Fruit fly (Drosophila melanogaster): ENCODE data around the gene CG14411.
A peak's percentile ranks its signal among the peaks of the same experiment; 100 is the strongest.

Gene CG14411

DNA sequence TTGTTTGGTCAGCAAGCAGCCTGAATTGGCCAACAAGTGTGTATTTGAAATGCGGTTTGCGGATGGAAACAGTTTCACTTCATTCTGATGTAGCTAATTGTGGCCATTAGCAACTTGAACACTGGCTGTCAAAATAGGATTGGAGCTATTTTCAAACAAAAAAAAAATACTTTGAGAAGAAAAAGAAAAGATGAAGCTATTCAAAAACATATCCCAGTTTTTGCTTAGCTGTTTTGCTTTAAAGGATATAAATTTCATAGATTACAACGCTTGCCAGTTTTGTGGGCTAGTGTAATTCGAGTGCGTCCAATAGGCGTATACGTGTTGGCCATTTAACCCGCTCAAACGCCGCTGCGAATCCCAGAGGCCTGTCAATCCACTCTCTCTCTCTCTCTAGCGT, 20.2 kb upstream of the CG14411 start (continued):
- TF ChIP-seq CG8281 (tag; optimal IDR thresholded peaks at IDR 0.05) (no peak), CG17328 (GFP tag; IDR thresholded peaks at IDR 0.05) (0 out of 2 replicates have a peak, but pooled peaks have one; percentile 19), crc (GFP tag; optimal IDR thresholded peaks at IDR 0.05) (no peak), tio (GFP tag; optimal IDR thresholded peaks at IDR 0.05) (peak; percentile 12), CG6689 (GFP tag; IDR thresholded peaks at IDR 0.05) (no peak), ase (GFP tag; IDR thresholded peaks at IDR 0.05) (no peak), lmd (GFP tag; IDR thresholded peaks at IDR 0.05) (peak; percentile 13; the same call in 1 of the 2 replicates), gem (tag; optimal IDR thresholded peaks at IDR 0.05) (peak; percentile 18), CG8388 (GFP tag; optimal IDR thresholded peaks at IDR 0.05) (no peak), row (GFP tag; IDR thresholded peaks at IDR 0.05) (peak; percentile 50; the same call in 2 of the 3 replicates), dysf (GFP tag; IDR thresholded peaks at IDR 0.05) (peak; percentile 27; the same call in 1 of the 3 replicates)

DNA sequence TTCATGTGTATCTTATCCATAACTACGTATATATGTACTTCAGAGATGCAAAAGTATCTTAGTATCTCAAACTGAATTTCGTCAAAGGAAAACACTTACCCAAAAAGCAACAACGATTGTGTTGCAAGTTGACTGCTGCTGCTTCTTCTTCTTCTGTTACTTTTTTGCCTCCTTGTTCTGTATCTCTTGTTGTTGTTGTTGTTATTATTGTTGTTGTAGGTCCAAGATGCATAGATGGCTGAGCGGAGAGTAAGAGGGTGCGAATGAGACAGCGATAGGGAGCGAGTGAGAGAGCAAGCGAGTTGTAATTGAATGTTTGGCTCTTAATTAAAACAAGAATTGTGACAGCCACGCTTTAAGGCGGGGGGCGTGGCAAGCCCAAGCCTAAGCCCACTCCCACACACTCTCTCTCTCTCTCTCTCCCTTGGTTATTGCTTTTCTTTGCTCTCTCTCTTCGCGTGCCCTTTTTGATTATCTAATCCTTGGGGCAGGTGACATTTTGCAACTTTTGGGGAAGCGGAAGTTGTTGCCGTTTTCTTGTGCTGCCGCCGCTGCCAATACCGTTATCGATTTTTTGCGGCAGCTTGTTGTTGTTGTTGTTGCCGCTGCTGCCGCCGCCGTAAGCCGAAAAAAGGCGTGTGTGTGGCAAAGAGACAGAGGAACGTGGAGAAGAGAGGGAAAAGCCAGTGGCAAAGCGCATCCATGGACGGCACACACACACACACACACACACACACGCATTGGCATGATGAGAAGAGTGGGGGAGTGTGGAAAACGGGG, 7.6 kb upstream of the CG14411 start:
- TF ChIP-seq CG3065 (GFP tag; optimal IDR thresholded peaks at IDR 0.05) (peak; percentile 48), CkIIα-i1 (GFP tag; IDR thresholded peaks at IDR 0.05) (no peak), Trl (optimal IDR thresholded peaks at IDR 0.05) (peak; percentile 35 to 44), Trl (GFP tag; optimal IDR thresholded peaks at IDR 0.05) (no peak), Awh (GFP tag; IDR thresholded peaks at IDR 0.05) (0 out of 2 replicates have a peak, but pooled peaks have one; percentile 23), Bteb2 (GFP tag; optimal IDR thresholded peaks at IDR 0.05) (no peak), Med (GFP tag) (peak; percentile 51), CG1832 (GFP tag; optimal IDR thresholded peaks at IDR 0.05) (peak; percentile 42), onecut (GFP tag; IDR thresholded peaks at IDR 0.05) (peak; percentile 94), Pdp1 (GFP tag; optimal IDR thresholded peaks at IDR 0.05) (peak in 1 of 2 experiments; percentile 32), CG17385 (GFP tag; optimal IDR thresholded peaks at IDR 0.05) (peak; percentile 35), cg (GFP tag; optimal IDR thresholded peaks at IDR 0.05) (peak; percentile 38), Asciz (GFP tag; optimal IDR thresholded peaks at IDR 0.05) (no peak), CG4360 (GFP tag; IDR thresholded peaks at IDR 0.05) (peak; percentile 94), CG18599 (GFP tag; optimal IDR thresholded peaks at IDR 0.05) (no peak), Ets65A (GFP tag) (peak; percentile 54), so (GFP tag; IDR thresholded peaks at IDR 0.05) (0 out of 3 replicates have a peak, but pooled peaks have one; percentile 7)

DNA sequence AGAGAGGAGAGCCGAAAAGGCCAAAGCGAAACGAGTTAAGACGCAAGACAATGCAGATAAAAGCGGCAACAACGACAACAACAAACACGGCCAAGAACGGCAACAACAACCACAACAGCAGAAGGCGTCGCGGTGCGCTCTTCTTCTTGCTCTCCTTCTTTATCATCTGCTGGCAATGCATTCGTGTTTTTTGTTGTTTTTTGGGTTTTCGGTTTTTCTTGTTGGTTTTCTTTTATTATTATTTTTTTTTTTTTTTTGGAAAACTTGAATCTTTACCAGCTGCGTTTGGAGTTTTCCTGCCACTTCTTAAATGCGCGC, 7.0 kb upstream of the CG14411 start:
- TF ChIP-seq ase (GFP tag; IDR thresholded peaks at IDR 0.05): no peak
- TF ChIP-seq CG4360 (GFP tag; IDR thresholded peaks at IDR 0.05): peak; percentile 96
- TF ChIP-seq CG9817 (tag; optimal IDR thresholded peaks at IDR 0.05): no peak
- peak; percentile 62 for TF ChIP-seq CG17385 (GFP tag; optimal IDR thresholded peaks at IDR 0.05)
- TF ChIP-seq crol (GFP tag; IDR thresholded peaks at IDR 0.05): 0 out of 2 replicates have a peak, but pooled peaks have one; percentile 72
- no peak for TF ChIP-seq D19B (GFP tag; optimal IDR thresholded peaks at IDR 0.05)
- 0 out of 3 replicates have a peak, but pooled peaks have one; percentile 22 for TF ChIP-seq Opbp (GFP tag; IDR thresholded peaks at IDR 0.05; ENCODE audit: partially characterized antibody)

DNA sequence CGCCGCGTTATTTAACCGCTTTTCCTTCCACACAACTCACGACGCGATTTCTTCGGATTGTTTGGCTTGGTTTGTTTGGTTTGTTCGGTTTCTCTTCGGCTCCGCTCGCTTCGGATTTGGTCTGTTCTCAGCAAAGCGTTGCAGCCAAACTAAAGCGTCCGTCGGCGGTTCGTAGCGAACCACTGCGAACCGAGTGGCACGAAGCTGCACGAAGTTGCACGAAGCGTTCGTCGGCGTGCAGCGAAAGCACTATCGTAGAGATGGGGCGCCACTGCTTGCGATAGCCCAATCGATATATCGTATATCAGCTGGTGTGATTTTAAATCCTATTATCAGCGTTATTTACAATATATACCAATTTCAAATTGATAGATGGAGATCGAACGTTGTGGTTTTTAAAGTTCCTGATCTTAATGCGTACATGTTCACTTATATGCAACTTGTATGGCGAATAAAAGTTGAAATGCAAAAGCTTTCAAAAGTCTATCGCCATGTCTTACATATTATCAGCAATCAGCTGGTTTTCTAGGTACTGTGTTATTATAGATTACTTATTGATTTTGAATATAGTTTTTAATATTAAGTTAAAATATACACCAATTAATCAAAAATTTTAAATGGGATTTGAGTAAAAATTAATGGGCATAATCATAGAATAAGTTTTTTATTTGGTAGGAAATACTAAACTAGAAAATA, 6.4 kb upstream of the CG14411 start, which contains the start of gene rut:
TSS of gene rut (minus strand) at position 152 of the 696 bp plus-strand sequence.
- no peak for TF ChIP-seq CG17361 (GFP tag; IDR thresholded peaks at IDR 0.05)
- no peak for TF ChIP-seq CG3726 (GFP tag; IDR thresholded peaks at IDR 0.05)
- no peak for TF ChIP-seq Hey (tag; optimal IDR thresholded peaks at IDR 0.05)
- TF ChIP-seq CG15601 (tag; optimal IDR thresholded peaks at IDR 0.05): no peak
- no peak for TF ChIP-seq CG6854 (GFP tag; optimal IDR thresholded peaks at IDR 0.05)
- TF ChIP-seq CG17912 (GFP tag; optimal IDR thresholded peaks at IDR 0.05): no peak
- TF ChIP-seq pb (GFP tag; optimal IDR thresholded peaks at IDR 0.05): no peak
- peak; percentile 39 for TF ChIP-seq lab (GFP tag; optimal IDR thresholded peaks at IDR 0.05)
- TF ChIP-seq phol (tag; optimal IDR thresholded peaks at IDR 0.05): peak; percentile 1
- no peak for TF ChIP-seq Doc2 (GFP tag; IDR thresholded peaks at IDR 0.05)
- TF ChIP-seq CG13894 (tag; optimal IDR thresholded peaks at IDR 0.05): peak; percentile 20
- TF ChIP-seq esg (GFP tag; conservative IDR thresholded peaks at IDR 0.05): no peak
- no peak for TF ChIP-seq CG11093 (GFP tag; IDR thresholded peaks at IDR 0.05)
- no peak for TF ChIP-seq CG13424 (tag; optimal IDR thresholded peaks at IDR 0.05)
